Worm (Caenorhabditis elegans) whole organism, early embryonic: ENCODE results near the gene F13C5.1.

Experiments
- aly-1 ChIP-seq: sonication (generic microtip); optimal IDR thresholded peaks from 2 replicates; lab custom pipeline; 2016; ENCODE audit warnings: missing genetic modification characterization, missing compliant biosample characterization
- ama-1 ChIP-seq: fragments of 150-350 bp; optimal IDR thresholded peaks from 2 replicates; lab custom pipeline; 2014
- ceh-13 ChIP-seq: fragments of 200-800 bp; sonication (Bioruptor generic); optimal IDR thresholded peaks from 2 replicates; lab custom pipeline; 2018; ENCODE audit warnings: mild to moderate bottlenecking, missing genetic modification characterization, missing compliant biosample characterization
- ceh-36 ChIP-seq: sonication (generic microtip); optimal IDR thresholded peaks from 2 replicates; lab custom pipeline; 2016; ENCODE audit warnings: missing genetic modification characterization, inconsistent platforms, missing compliant biosample characterization
- flt-1 ChIP-seq: fragments of 200-800 bp; sonication (Bioruptor generic); IDR thresholded peaks from 2 replicates; pipeline ENCODE4 v1.3.6; 2022; ENCODE audit warnings: missing genetic modification characterization, missing compliant biosample characterization
- hmbx-1 ChIP-seq: sonication (generic microtip); optimal IDR thresholded peaks from 2 replicates; lab custom pipeline; 2016; ENCODE audit warnings: mild to moderate bottlenecking, missing genetic modification characterization, missing compliant biosample characterization
- hmg-4 ChIP-seq: fragments of 200-800 bp; sonication (Bioruptor generic); optimal IDR thresholded peaks from 2 replicates; lab custom pipeline; 2018; ENCODE audit warnings: mild to moderate bottlenecking, missing genetic modification characterization, missing compliant biosample characterization
- pes-1 ChIP-seq: fragments of 200-800 bp; sonication (Bioruptor generic); IDR thresholded peaks from 2 replicates; pipeline ENCODE4 v1.3.6; 2022; ENCODE audit warnings: missing genetic modification reagents, missing genetic modification characterization, missing compliant biosample characterization
- scrt-1 ChIP-seq: fragments of 200-800 bp; sonication (Bioruptor generic); IDR thresholded peaks from 2 replicates; pipeline ENCODE4 v1.3.6; 2022; ENCODE audit warnings: missing genetic modification characterization, missing compliant biosample characterization
- tbx-37 ChIP-seq: fragments of 200-800 bp; sonication (Bioruptor generic); conservative IDR thresholded peaks from 2 replicates; pipeline ENCODE4 v1.3.6; 2022; ENCODE audit warnings: missing genetic modification reagents, missing genetic modification characterization, missing compliant biosample characterization

ce11 chrX:557857-558256 lies 44.1 kb upstream of the F13C5.1 start, which contains the start of gene nas-38:
- TF ChIP-seq aly-1 (tag; lab: Kevin White, UChicago) (no peak), ceh-36 (tag; lab: Kevin White, UChicago) (no peak), flt-1 (no peak), ceh-13 (GFP tag; lab: Kevin White, UChicago) (no peak), ama-1 (lab: Kevin White, UChicago) (no peak), tbx-37 (GFP tag; lab: Robert Waterston, UW) (no peak), scrt-1 (GFP tag; lab: Robert Waterston, UW) (no peak), pes-1 (GFP tag; lab: Robert Waterston, UW) (no peak), hmg-4 (GFP tag; lab: Kevin White, UChicago) (no peak), hmbx-1 (tag; lab: Kevin White, UChicago) (no peak)
